Worm (Caenorhabditis elegans): Measurements from ENCODE around the gene cox-18.

The cox-18 gene

ce11 chrIV:1075484-1075883, 21.8 kb upstream of the cox-18 start:
- TF ChIP-seq fos-1 (tag; optimal IDR thresholded peaks at IDR 0.05) = peak; percentile 98
- TF ChIP-seq aly-2 (tag; optimal IDR thresholded peaks at IDR 0.05) = no peak

- TF ChIP-seq gmeb-1 (tag; optimal IDR thresholded peaks at IDR 0.05) (no peak), zag-1 (tag; optimal IDR thresholded peaks at IDR 0.05) (no peak), ZK546.5 (tag; optimal IDR thresholded peaks at IDR 0.05) (no peak), elt-1 (tag; optimal IDR thresholded peaks at IDR 0.05) (no peak), egl-27 (tag; optimal IDR thresholded peaks at IDR 0.05) (no peak), nhr-23 (tag; optimal IDR thresholded peaks at IDR 0.05) (no peak), R02D3.7 (tag; optimal IDR thresholded peaks at IDR 0.05) (no peak), lin-13 (GFP tag; optimal IDR thresholded peaks at IDR 0.05) (no peak), nhr-11 (tag; optimal IDR thresholded peaks at IDR 0.05) (no peak), sma-9 (GFP tag; optimal IDR thresholded peaks at IDR 0.05) (no peak), sma-9 (tag; optimal IDR thresholded peaks at IDR 0.05) (no peak), nhr-25 (tag; optimal IDR thresholded peaks at IDR 0.05) (no peak), sma-3 (GFP tag; optimal IDR thresholded peaks at IDR 0.05) (no peak), mbf-1 (tag; optimal IDR thresholded peaks at IDR 0.05) (no peak), mab-5 (tag; optimal IDR thresholded peaks at IDR 0.05) (no peak), F13H6.1 (tag; optimal IDR thresholded peaks at IDR 0.05) (no peak), nhr-12 (tag; optimal IDR thresholded peaks at IDR 0.05) (no peak), mdl-1 (tag; optimal IDR thresholded peaks at IDR 0.05) (no peak)
These were observed 10.3 kb upstream of the cox-18 start, which contains the start of gene csn-4 for ce11 chrIV:1086913-1087312. Gene csn-4 (minus strand): TSS chrIV:1087013.

ce11 chrIV:1093870-1094564, 3.2 kb upstream of the cox-18 start, which contains the start of the genes cct-8 and Y55F3AR.2:
Gene cct-8 (minus strand): TSS chrIV:1093920.
Gene Y55F3AR.2 (plus strand): TSS chrIV:1094541.
- TF ChIP-seq nhr-6 (tag; optimal IDR thresholded peaks at IDR 0.05) (peak; percentile 95), sem-4 (tag; optimal IDR thresholded peaks at IDR 0.05) (peak; percentile 95), ztf-4 (tag; optimal IDR thresholded peaks at IDR 0.05) (peak; percentile 96), skn-1 (tag; optimal IDR thresholded peaks at IDR 0.05) (peak; percentile 77), nhr-237 (tag; optimal IDR thresholded peaks at IDR 0.05) (peak; percentile 82), nhr-10 (tag; optimal IDR thresholded peaks at IDR 0.05) (peak; percentile 92), peb-1 (tag; optimal IDR thresholded peaks at IDR 0.05) (no peak), nhr-12 (tag; optimal IDR thresholded peaks at IDR 0.05) (peak; percentile 49), lin-11 (tag; optimal IDR thresholded peaks at IDR 0.05) (peak; percentile 99), mdl-1 (tag; optimal IDR thresholded peaks at IDR 0.05) (peak; percentile 3 to 78), elt-3 (tag; optimal IDR thresholded peaks at IDR 0.05) (no peak), lin-13 (GFP tag; optimal IDR thresholded peaks at IDR 0.05) (peak; percentile 97), dmd-4 (tag; optimal IDR thresholded peaks at IDR 0.05) (peak; percentile 74), ama-1 (optimal IDR thresholded peaks at IDR 0.05) (peak; percentile 66), snpc-4 (tag; optimal IDR thresholded peaks at IDR 0.05) (peak; percentile 81), ZK546.5 (tag; optimal IDR thresholded peaks at IDR 0.05) (peak; percentile 81), nhr-21 (tag; optimal IDR thresholded peaks at IDR 0.05) (peak; percentile 97), lin-39 (tag; optimal IDR thresholded peaks at IDR 0.05) (peak; percentile 10), unc-55 (GFP tag; optimal IDR thresholded peaks at IDR 0.05) (peak; percentile 99), unc-62 (GFP tag; optimal IDR thresholded peaks at IDR 0.05) (peak; percentile 69), crh-2 (tag; optimal IDR thresholded peaks at IDR 0.05) (peak; percentile 98), sma-3 (GFP tag; optimal IDR thresholded peaks at IDR 0.05) (peak; percentile 98), mab-5 (tag; optimal IDR thresholded peaks at IDR 0.05) (peak; percentile 97), ztf-11 (tag; optimal IDR thresholded peaks at IDR 0.05) (peak; percentile 80), mbf-1 (tag; optimal IDR thresholded peaks at IDR 0.05) (peak; percentile 39), blmp-1 (tag; optimal IDR thresholded peaks at IDR 0.05; ENCODE audit: insufficient read depth) (peak; percentile 45), fos-1 (tag; optimal IDR thresholded peaks at IDR 0.05) (peak; percentile 85), nhr-77 (tag; optimal IDR thresholded peaks at IDR 0.05) (peak; percentile 65), nhr-129 (tag; optimal IDR thresholded peaks at IDR 0.05) (peak; percentile 87), elt-1 (tag; optimal IDR thresholded peaks at IDR 0.05) (no peak), gmeb-1 (tag; optimal IDR thresholded peaks at IDR 0.05) (peak; percentile 97), R02D3.7 (tag; optimal IDR thresholded peaks at IDR 0.05) (peak; percentile 89), ztf-1 (GFP tag; conservative IDR thresholded peaks at IDR 0.05) (0 out of 2 replicates have a peak, but pooled peaks have one; percentile 96), unc-39 (tag; optimal IDR thresholded peaks at IDR 0.05) (no peak), Y55F3AM.14 (GFP tag; optimal IDR thresholded peaks at IDR 0.05) (peak; percentile 96), aly-2 (tag; optimal IDR thresholded peaks at IDR 0.05) (peak; percentile 51), egl-27 (tag; optimal IDR thresholded peaks at IDR 0.05) (peak; percentile 92), nhr-11 (tag; optimal IDR thresholded peaks at IDR 0.05) (no peak), nhr-23 (tag; optimal IDR thresholded peaks at IDR 0.05) (no peak), nhr-25 (tag; optimal IDR thresholded peaks at IDR 0.05) (peak; percentile 98), sma-9 (GFP tag; optimal IDR thresholded peaks at IDR 0.05) (peak; percentile 96), sma-9 (tag; optimal IDR thresholded peaks at IDR 0.05) (no peak), lsy-2 (tag; optimal IDR thresholded peaks at IDR 0.05) (peak; percentile 100), alr-1 (tag; optimal IDR thresholded peaks at IDR 0.05) (no peak), F13H6.1 (tag; optimal IDR thresholded peaks at IDR 0.05) (peak; percentile 97), ceh-82 (tag; optimal IDR thresholded peaks at IDR 0.05) (peak; percentile 87)

Measured in whole organism, L2 larva.